Fruit fly (Drosophila melanogaster): ENCODE measurements around the gene ssp2.

The ssp2 gene

DNA sequence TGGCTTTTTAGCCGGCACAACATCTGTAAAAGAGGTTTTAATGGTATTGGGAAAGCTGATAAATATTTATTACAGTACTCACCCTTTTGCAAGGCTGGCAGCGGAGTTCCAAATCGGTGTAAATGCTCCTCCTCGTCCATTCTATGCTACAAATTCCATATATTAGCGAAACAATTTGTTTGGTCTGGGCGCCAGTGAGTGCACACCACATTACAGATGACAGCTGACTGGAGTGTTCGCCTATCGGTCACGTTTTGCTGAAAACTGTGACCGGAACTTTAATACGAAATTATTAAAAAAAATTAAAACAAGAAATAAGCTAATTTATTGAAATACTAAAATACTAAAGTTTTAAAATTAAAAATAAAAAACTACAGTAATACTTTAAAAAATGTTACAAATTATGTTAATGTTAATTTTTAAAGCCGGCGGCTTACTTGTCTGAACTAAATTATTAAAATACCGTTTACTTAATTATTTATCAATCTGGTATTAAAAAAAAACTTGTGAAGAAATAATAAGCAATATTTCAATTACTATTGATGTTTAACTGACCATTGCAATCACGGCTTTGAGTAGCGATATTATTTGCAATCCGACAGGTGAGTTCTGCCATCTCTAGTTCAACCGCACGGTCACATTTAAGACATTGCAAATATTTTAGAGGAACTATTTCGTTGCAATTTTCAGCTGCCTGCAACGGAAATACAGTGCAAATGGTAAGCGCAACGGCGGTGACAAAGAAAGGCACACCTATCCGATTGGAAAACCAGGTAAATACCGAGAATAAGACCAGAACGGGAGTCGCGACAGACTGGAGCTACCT, 36.0 kb upstream of the ssp2 start, which contains the start of the genes CG8833 and DCTN1-p150 (continued):
- TF ChIP-seq CG12659 (GFP tag; optimal IDR thresholded peaks at IDR 0.05) (peak; percentile 62), Ets65A (GFP tag) (peak; percentile 89), lola (GFP tag; optimal IDR thresholded peaks at IDR 0.05) (peak in 1 of 3 experiments; percentile 44), chn (GFP tag; optimal IDR thresholded peaks at IDR 0.05) (peak; percentile 32), inv (GFP tag; IDR thresholded peaks at IDR 0.05; ENCODE audit: partially characterized antibody) (no peak; the same call in 1 of the 2 replicates), Sox102F (GFP tag; optimal IDR thresholded peaks at IDR 0.05) (no peak), CG12299 (tag; optimal IDR thresholded peaks at IDR 0.05) (no peak), stwl (tag; optimal IDR thresholded peaks at IDR 0.05) (peak; percentile 44), Blimp-1 (GFP tag; optimal IDR thresholded peaks at IDR 0.05) (peak; percentile 27), Lhr (GFP tag; optimal IDR thresholded peaks at IDR 0.05) (no peak), stc (GFP tag; IDR thresholded peaks at IDR 0.05) (no peak), CG6272 (GFP tag; IDR thresholded peaks at IDR 0.05) (peak; percentile 38; the same call in 1 of the 2 replicates), Oli (tag; optimal IDR thresholded peaks at IDR 0.05) (no peak), Gsc (GFP tag; IDR thresholded peaks at IDR 0.05) (no peak), knrl (GFP tag; IDR thresholded peaks at IDR 0.05; ENCODE audit: partially characterized antibody) (peak; percentile 62; the same call in 2 of the 3 replicates), zen (tag; optimal IDR thresholded peaks at IDR 0.05) (no peak), CG9609 (GFP tag; optimal IDR thresholded peaks at IDR 0.05) (peak; percentile 49), hkb (optimal IDR thresholded peaks at IDR 0.05) (no peak), hkb (GFP tag; IDR thresholded peaks at IDR 0.05) (no peak), CG17568 (GFP tag; optimal IDR thresholded peaks at IDR 0.05) (no peak), gfzf (GFP tag; optimal IDR thresholded peaks at IDR 0.05) (peak; percentile 40), jumu (GFP tag; optimal IDR thresholded peaks at IDR 0.05) (no peak), CG6175 (GFP tag; IDR thresholded peaks at IDR 0.05) (no peak), Six4 (GFP tag; optimal IDR thresholded peaks at IDR 0.05) (no peak), jigr1 (GFP tag; IDR thresholded peaks at IDR 0.05) (no peak), CG6254 (GFP tag; optimal IDR thresholded peaks at IDR 0.05) (no peak), br (optimal IDR thresholded peaks at IDR 0.05) (no peak), peb (GFP tag; IDR thresholded peaks at IDR 0.05) (no peak), h (optimal IDR thresholded peaks at IDR 0.05) (no peak), CG10959 (GFP tag; IDR thresholded peaks at IDR 0.05) (no peak), kah (GFP tag; optimal IDR thresholded peaks at IDR 0.05) (no peak), CG8359 (GFP tag; optimal IDR thresholded peaks at IDR 0.05; ENCODE audit: borderline replicate concordance) (no peak), Eip74EF (GFP tag; optimal IDR thresholded peaks at IDR 0.05) (no peak), crp (GFP tag; optimal IDR thresholded peaks at IDR 0.05) (peak; percentile 33 to 85), CG7928 (GFP tag; optimal IDR thresholded peaks at IDR 0.05) (no peak), CG6791 (GFP tag; IDR thresholded peaks at IDR 0.05; ENCODE audit: partially characterized antibody) (no peak), CG15696 (tag; optimal IDR thresholded peaks at IDR 0.05) (peak; percentile 29), CG18619 (GFP tag; optimal IDR thresholded peaks at IDR 0.05) (peak; percentile 9), bbx (GFP tag; IDR thresholded peaks at IDR 0.05; ENCODE audit: partially characterized antibody) (no peak), ind (GFP tag; optimal IDR thresholded peaks at IDR 0.05) (peak; percentile 48), chm (GFP tag; IDR thresholded peaks at IDR 0.05) (no peak), CG31441 (GFP tag; IDR thresholded peaks at IDR 0.05) (peak; percentile 85), CG13296 (GFP tag; optimal IDR thresholded peaks at IDR 0.05) (no peak), Hr39 (optimal IDR thresholded peaks at IDR 0.05) (no peak), fd3F (GFP tag; optimal IDR thresholded peaks at IDR 0.05) (no peak), Deaf1 (tag; optimal IDR thresholded peaks at IDR 0.05) (no peak), CG17328 (GFP tag; IDR thresholded peaks at IDR 0.05) (no peak), BtbVII (GFP tag; optimal IDR thresholded peaks at IDR 0.05) (no peak), CG30431 (GFP tag; optimal IDR thresholded peaks at IDR 0.05) (no peak)
